Worm (Caenorhabditis elegans) whole organism, early embryonic: ENCODE data around the gene num-1.

ENCODE experiments used
- aly-1 ChIP-seq: sonication (generic microtip); optimal IDR thresholded peaks from 2 replicates; lab custom pipeline; 2016; ENCODE audit warnings: missing genetic modification characterization, missing compliant biosample characterization
- ama-1 ChIP-seq: fragments of 150-350 bp; optimal IDR thresholded peaks from 2 replicates; lab custom pipeline; 2014
- ceh-13 ChIP-seq: fragments of 200-800 bp; sonication (Bioruptor generic); optimal IDR thresholded peaks from 2 replicates; lab custom pipeline; 2018; ENCODE audit warnings: mild to moderate bottlenecking, missing genetic modification characterization, missing compliant biosample characterization
- ceh-36 ChIP-seq: sonication (generic microtip); optimal IDR thresholded peaks from 2 replicates; lab custom pipeline; 2016; ENCODE audit warnings: missing genetic modification characterization, inconsistent platforms, missing compliant biosample characterization
- ets-7 ChIP-seq: sonication (generic microtip); optimal IDR thresholded peaks from 2 replicates; lab custom pipeline; 2016; ENCODE audit warnings: missing genotype, missing genetic modification characterization, missing compliant biosample characterization
- scrt-1 ChIP-seq: fragments of 200-800 bp; sonication (Bioruptor generic); IDR thresholded peaks from 2 replicates; pipeline ENCODE4 v1.3.6; 2022; ENCODE audit warnings: missing genetic modification characterization, missing compliant biosample characterization
- sea-1 ChIP-seq: fragments of 200-800 bp; sonication (Bioruptor generic); conservative IDR thresholded peaks from 2 replicates; pipeline ENCODE4 v1.3.6; 2022; ENCODE audit warnings: missing genetic modification characterization, missing compliant biosample characterization

ce11 chrV:20789105-20789504 lies 40.5 kb upstream of the num-1 start, which contains the start of gene tpan-1:
- TF ChIP-seq ceh-13 (no peak), ama-1 (no peak), aly-1 (no peak), sea-1 (GFP tag; lab: Robert Waterston, UW) (no peak), ets-7 (tag; lab: Kevin White, UChicago) (no peak), ceh-36 (no peak), scrt-1 (GFP tag; lab: Robert Waterston, UW) (no peak)
